Fruit fly (Drosophila melanogaster): ENCODE data around the gene Elal.

DNA sequence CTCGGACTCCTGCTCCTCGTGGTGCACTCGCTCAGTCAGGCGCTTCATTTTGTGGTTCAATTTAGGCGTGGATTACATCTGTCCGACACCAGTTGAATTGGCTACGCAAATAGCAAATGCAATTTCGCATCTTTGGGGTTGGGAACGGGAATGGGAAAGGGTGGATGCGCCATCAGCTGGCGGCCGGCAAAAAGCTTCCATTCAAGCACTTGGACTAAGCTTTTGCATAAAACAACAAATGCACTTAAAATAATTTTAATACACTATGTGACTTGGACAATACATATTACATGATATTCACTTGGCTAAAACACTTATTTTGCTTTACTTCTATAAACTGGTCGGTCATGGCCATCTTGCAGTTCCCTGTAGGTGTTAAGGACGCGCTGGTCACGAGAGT lies 9.0 kb upstream of the Elal start, which contains the start of gene HDAC11:
- TF ChIP-seq psq (optimal IDR thresholded peaks at IDR 0.05) (no peak), pan (optimal IDR thresholded peaks at IDR 0.05) (no peak), Dll (optimal IDR thresholded peaks at IDR 0.05) (no peak), usp (GFP tag; optimal IDR thresholded peaks at IDR 0.05) (no peak)

Data from whole organism.